Worm (Caenorhabditis elegans) whole organism, L2 larva: ENCODE results near the gene F53B3.3.

Source experiments
- C34F6.9 ChIP-seq: fragments of 150-350 bp; optimal IDR thresholded peaks from 2 replicates; lab custom pipeline; 2014; ENCODE audit warnings: missing biosample characterization, missing genetic modification characterization
- lin-13 ChIP-seq: fragments of 150-350 bp; optimal IDR thresholded peaks from 2 replicates; lab custom pipeline; 2014; ENCODE audit warnings: missing biosample characterization, missing genetic modification reagents, missing genetic modification characterization
- mdl-1 ChIP-seq, 2 experiments: fragments of 150-350 bp in 1 of 2; sonication (generic microtip) in 1 of 2; optimal IDR thresholded peaks; 2 replicates each; lab custom pipeline; 2017; ENCODE audit warnings: missing biosample characterization in 2 of 2, missing genetic modification characterization in 2 of 2
- nhr-237 ChIP-seq: fragments of 150-350 bp; optimal IDR thresholded peaks from 2 replicates; lab custom pipeline; 2014; ENCODE audit warnings: missing biosample characterization, missing genetic modification characterization
- peb-1 ChIP-seq: fragments of 150-350 bp; optimal IDR thresholded peaks from 2 replicates; lab custom pipeline; 2014; ENCODE audit warnings: missing biosample characterization, missing genetic modification characterization

ce11 chrX:2874598-2874997, 3.7 kb upstream of the F53B3.3 start:
- TF ChIP-seq peb-1: no peak
- TF ChIP-seq mdl-1 (tag; optimal IDR thresholded peaks at IDR 0.05; lab: Kevin White, UChicago): no peak
- TF ChIP-seq lin-13 (GFP tag; lab: Kevin White, UChicago): no peak
- no peak for TF ChIP-seq nhr-237 (tag; lab: Kevin White, UChicago)
- TF ChIP-seq C34F6.9: no peak
